Worm (Caenorhabditis elegans) whole organism, L4 larva: Measurements from ENCODE around the gene ulp-1.

Source experiments
- F10B5.3 ChIP-seq: sonication (generic microtip); optimal IDR thresholded peaks from 2 replicates; lab custom pipeline; 2016; ENCODE audit warnings: mild to moderate bottlenecking, missing genetic modification characterization, missing compliant biosample characterization
- cey-2 ChIP-seq: sonication (generic microtip); optimal IDR thresholded peaks from 3 replicates; lab custom pipeline; 2017; ENCODE audit warnings: missing genetic modification characterization, mild to moderate bottlenecking, missing compliant biosample characterization, antibody characterized with exemption, borderline replicate concordance; ENCODE audit not compliant: insufficient read depth
- lin-39 ChIP-seq: fragments of 150-350 bp; optimal IDR thresholded peaks from 2 replicates; lab custom pipeline; 2014; ENCODE audit warnings: missing biosample characterization, missing genetic modification reagents, missing genetic modification characterization
- lir-3 ChIP-seq: sonication (generic microtip); optimal IDR thresholded peaks from 2 replicates; lab custom pipeline; 2016; ENCODE audit warnings: mild to moderate bottlenecking, missing genetic modification characterization, missing compliant biosample characterization

DNA sequence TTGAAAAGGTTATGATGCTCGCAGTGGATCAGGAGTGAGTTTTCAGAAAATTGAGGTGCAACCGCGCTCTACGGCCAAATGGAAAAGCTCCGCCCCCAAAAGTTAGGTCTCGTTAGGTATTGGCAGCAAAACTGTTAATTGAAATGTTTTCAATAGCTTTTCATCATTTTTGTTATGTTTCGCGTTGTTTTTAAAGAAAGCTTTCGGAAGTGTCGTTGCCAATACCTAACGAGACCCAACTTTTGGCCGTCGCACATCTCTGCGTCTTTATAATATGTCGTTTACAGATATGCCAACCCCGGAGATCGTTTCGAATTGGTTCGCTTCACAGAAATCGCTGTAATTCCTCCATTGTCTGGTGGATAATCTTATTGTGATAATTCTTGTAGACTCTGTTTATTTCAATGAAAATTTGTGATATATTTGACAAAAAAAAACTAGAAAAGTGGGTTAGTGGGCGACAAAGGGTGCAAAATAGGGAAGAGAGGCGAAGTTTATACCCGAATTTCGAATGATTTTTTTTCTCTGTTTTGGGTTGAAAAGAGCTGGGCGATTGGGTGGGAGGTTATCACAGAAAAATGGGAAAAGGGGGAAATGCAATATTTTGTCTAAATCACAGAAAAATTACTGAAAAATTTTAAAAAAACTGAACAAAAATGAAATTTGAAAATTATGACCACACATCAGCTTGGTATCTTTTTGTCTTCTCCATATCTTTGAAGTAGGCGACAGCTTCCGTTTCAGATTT, 26.9 kb upstream of the ulp-1 start:
- TF ChIP-seq cey-2 (tag; lab: Kevin White, UChicago) (no peak), lir-3 (no peak), lin-39 (no peak), F10B5.3 (no peak)
